ENCODE assay signal across 6 fruit fly cellular contexts in the genomic region with DNA sequence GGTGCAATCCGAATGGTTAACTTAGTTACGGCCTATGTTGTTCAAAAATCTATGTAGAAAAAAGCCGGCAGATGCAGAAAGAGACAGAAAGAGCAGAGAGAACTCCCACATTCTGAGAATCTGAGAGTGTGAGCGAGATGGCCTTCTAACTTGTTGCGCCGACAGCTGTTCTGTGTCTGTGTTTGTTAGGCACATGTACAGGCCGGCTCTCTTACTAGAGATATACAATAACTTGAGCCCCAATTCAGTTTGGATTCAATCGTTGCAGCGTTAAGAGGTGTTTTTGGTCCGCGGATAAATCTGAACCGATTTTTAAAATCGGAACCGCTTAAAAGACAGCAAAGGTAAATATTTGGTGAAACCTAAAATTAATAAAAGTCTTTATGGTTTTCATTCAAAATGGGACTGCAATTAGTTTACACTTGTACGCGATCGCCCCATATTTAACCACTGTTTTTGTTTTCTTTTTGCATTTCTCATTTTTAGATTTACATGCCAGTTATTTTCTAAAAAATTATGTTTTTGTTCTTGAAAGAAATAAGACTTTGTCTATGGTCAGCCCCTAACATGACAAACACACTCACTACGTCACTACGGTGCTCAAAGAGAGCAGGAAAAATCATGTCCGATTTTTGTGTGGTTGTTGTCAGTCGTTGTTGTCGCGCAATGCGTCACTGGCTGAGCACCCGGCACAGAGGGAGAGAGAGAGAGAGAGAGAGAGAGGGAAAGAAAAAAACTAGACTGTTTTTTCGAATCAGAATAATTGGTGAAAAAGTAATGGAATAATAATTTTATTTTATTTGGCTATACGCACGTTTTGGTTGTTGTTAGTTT.
A peak's percentile ranks its signal among the peaks of the same experiment; 100 is the strongest.
TF ChIP-seq lines count a peak whose summit lies in the region.

No protein-coding gene starts in this region.

- no peak for TF ChIP-seq CTCF in whole organism, embryonic (GFP tag; optimal IDR thresholded peaks at IDR 0.05; lab: Kevin White, UChicago)

TF ChIP-seq in whole organism, 6 proteins besides CTCF, POLR2A, EP300 and RAD21:
- peak; percentile 70 for TF ChIP-seq CG8478 (optimal IDR thresholded peaks at IDR 0.05; lab: Kevin White, UChicago)
- TF ChIP-seq pan (optimal IDR thresholded peaks at IDR 0.05; lab: Kevin White, UChicago) = no peak
- no peak for TF ChIP-seq Dll (optimal IDR thresholded peaks at IDR 0.05; lab: Kevin White, UChicago)
- TF ChIP-seq psq (optimal IDR thresholded peaks at IDR 0.05; lab: Kevin White, UChicago) = no peak
- no peak for TF ChIP-seq usp (GFP tag; optimal IDR thresholded peaks at IDR 0.05; lab: Kevin White, UChicago)
- TF ChIP-seq EcR (GFP tag; optimal IDR thresholded peaks at IDR 0.05; lab: Kevin White, UChicago) = no peak

TF ChIP-seq in whole organism, adult, 20 proteins besides CTCF, POLR2A, EP300 and RAD21:
- TF ChIP-seq tj (GFP tag; optimal IDR thresholded peaks at IDR 0.05; lab: Kevin White, UChicago) (no peak), Crg-1 (GFP tag; optimal IDR thresholded peaks at IDR 0.05; lab: Kevin White, UChicago) (no peak), bab1 (GFP tag; optimal IDR thresholded peaks at IDR 0.05; lab: Kevin White, UChicago) (no peak), CG7101 (tag; optimal IDR thresholded peaks at IDR 0.05; lab: Kevin White, UChicago) (peak; percentile 1), CG1620 (GFP tag; optimal IDR thresholded peaks at IDR 0.05; lab: Kevin White, UChicago) (no peak), kay (GFP tag; lab: Kevin White, UChicago; ENCODE audit: borderline replicate concordance) (peak; percentile 97), ovo (GFP tag; optimal IDR thresholded peaks at IDR 0.05; lab: Kevin White, UChicago) (no peak), CG7045 (GFP tag; optimal IDR thresholded peaks at IDR 0.05; lab: Kevin White, UChicago) (no peak), CG5204 (GFP tag; optimal IDR thresholded peaks at IDR 0.05; lab: Kevin White, UChicago) (no peak), Clk (GFP tag; optimal IDR thresholded peaks at IDR 0.05; lab: Kevin White, UChicago) (no peak), Mnt (GFP tag; optimal IDR thresholded peaks at IDR 0.05; lab: Kevin White, UChicago) (peak; percentile 53), CG33017 (tag; optimal IDR thresholded peaks at IDR 0.05; lab: Kevin White, UChicago) (no peak), Hr96 (GFP tag; optimal IDR thresholded peaks at IDR 0.05; lab: Kevin White, UChicago) (no peak), cic (GFP tag; optimal IDR thresholded peaks at IDR 0.05; lab: Kevin White, UChicago) (no peak)

TF ChIP-seq in whole organism, embryonic, 481 proteins besides CTCF, POLR2A, EP300 and RAD21 (continues in another document):
- TF ChIP-seq Nf-YC (tag; optimal IDR thresholded peaks at IDR 0.05; lab: Kevin White, UChicago) (peak; percentile 78), nerfin-1 (tag; optimal IDR thresholded peaks at IDR 0.05; lab: Kevin White, UChicago) (no peak), CG15011 (GFP tag; optimal IDR thresholded peaks at IDR 0.05; lab: Kevin White, UChicago) (no peak), TFAM (GFP tag; optimal IDR thresholded peaks at IDR 0.05; lab: Kevin White, UChicago) (no peak), nom (GFP tag; optimal IDR thresholded peaks at IDR 0.05; lab: Kevin White, UChicago) (no peak), fu2 (GFP tag; optimal IDR thresholded peaks at IDR 0.05; lab: Kevin White, UChicago) (no peak), Ets65A (GFP tag; lab: Kevin White, UChicago) (no peak), CG15696 (tag; optimal IDR thresholded peaks at IDR 0.05; lab: Kevin White, UChicago) (no peak), Med (GFP tag; lab: Kevin White, UChicago) (peak; percentile 70), Bgb (GFP tag; IDR thresholded peaks at IDR 0.05; lab: Robert Waterston, UW; ENCODE audit: partially characterized antibody) (peak; percentile 19; the same call in 1 of the 2 replicates), HmgZ (tag; optimal IDR thresholded peaks at IDR 0.05; lab: Kevin White, UChicago) (no peak), Dip3 (GFP tag; optimal IDR thresholded peaks at IDR 0.05; lab: Kevin White, UChicago) (no peak), ac (GFP tag; optimal IDR thresholded peaks at IDR 0.05; lab: Kevin White, UChicago) (peak; percentile 44), Tbp (GFP tag; optimal IDR thresholded peaks at IDR 0.05; lab: Kevin White, UChicago) (no peak), CG5953 (GFP tag; IDR thresholded peaks at IDR 0.05; lab: Robert Waterston, UW) (no peak), sqz (GFP tag; optimal IDR thresholded peaks at IDR 0.05; lab: Kevin White, UChicago) (peak; percentile 67), Deaf1 (tag; optimal IDR thresholded peaks at IDR 0.05; lab: Kevin White, UChicago) (no peak)

TF ChIP-seq in whole organism, prepupa, 60 proteins besides CTCF, POLR2A, EP300 and RAD21:
- no peak for TF ChIP-seq lz (GFP tag; optimal IDR thresholded peaks at IDR 0.05; lab: Kevin White, UChicago)
- TF ChIP-seq CG15336 (GFP tag; IDR thresholded peaks at IDR 0.05; lab: Robert Waterston, UW) = peak; percentile 5; the same call in 1 of the 2 replicates
- TF ChIP-seq Sox102F (GFP tag; optimal IDR thresholded peaks at IDR 0.05; lab: Kevin White, UChicago) = peak; percentile 28
- peak; percentile 70 for TF ChIP-seq svp (GFP tag; lab: Kevin White, UChicago)
- TF ChIP-seq Eip78C (GFP tag; lab: Kevin White, UChicago) = peak; percentile 28
- no peak for TF ChIP-seq spab (GFP tag; optimal IDR thresholded peaks at IDR 0.05; lab: Kevin White, UChicago)
- peak; percentile 57 for TF ChIP-seq dsx (GFP tag; optimal IDR thresholded peaks at IDR 0.05; lab: Kevin White, UChicago; ENCODE audit: poor library complexity, severe bottlenecking)
- TF ChIP-seq CG3919 (GFP tag; optimal IDR thresholded peaks at IDR 0.05; lab: Kevin White, UChicago) = peak; percentile 4

TF ChIP-seq in whole organism, pupa, 21 proteins besides CTCF, POLR2A, EP300 and RAD21:
- TF ChIP-seq CG12605 (GFP tag; IDR thresholded peaks at IDR 0.05; lab: Robert Waterston, UW) = no peak
- peak; percentile 39 for TF ChIP-seq Ets98B (GFP tag; IDR thresholded peaks at IDR 0.05; lab: Robert Waterston, UW)
- peak; percentile 59; the same call in 2 of the 3 replicates for TF ChIP-seq fd96Ca (GFP tag; IDR thresholded peaks at IDR 0.05; lab: Robert Waterston, UW)
- TF ChIP-seq EcR (GFP tag; optimal IDR thresholded peaks at IDR 0.05; lab: Kevin White, UChicago) = no peak
- TF ChIP-seq CG17806 (tag; optimal IDR thresholded peaks at IDR 0.05; lab: Kevin White, UChicago) = no peak
- no peak for TF ChIP-seq Pif1A (GFP tag; optimal IDR thresholded peaks at IDR 0.05; lab: Kevin White, UChicago)
- peak; percentile 43; the same call in 1 of the 3 replicates for TF ChIP-seq CG4496 (GFP tag; IDR thresholded peaks at IDR 0.05; lab: Robert Waterston, UW)
TF ChIP-seq in whole organism, pupa: peak in this region for 3.

TF ChIP-seq in whole organism, wandering third instar larva, 38 proteins besides CTCF, POLR2A, EP300 and RAD21:
- TF ChIP-seq CG32264 (GFP tag; optimal IDR thresholded peaks at IDR 0.05; lab: Kevin White, UChicago) (no peak), jim (GFP tag; optimal IDR thresholded peaks at IDR 0.05; lab: Kevin White, UChicago) (no peak), Jra (GFP tag; optimal IDR thresholded peaks at IDR 0.05; lab: Kevin White, UChicago) (peak; percentile 53), Dif (GFP tag; optimal IDR thresholded peaks at IDR 0.05; lab: Kevin White, UChicago; ENCODE audit: partially characterized antibody) (peak; percentile 62), Abd-B (GFP tag; optimal IDR thresholded peaks at IDR 0.05; lab: Kevin White, UChicago) (no peak), Hnf4 (GFP tag; optimal IDR thresholded peaks at IDR 0.05; lab: Kevin White, UChicago) (no peak), Dfd (GFP tag; optimal IDR thresholded peaks at IDR 0.05; lab: Kevin White, UChicago) (no peak), woc (GFP tag; optimal IDR thresholded peaks at IDR 0.05; lab: Kevin White, UChicago) (no peak), fru (GFP tag; optimal IDR thresholded peaks at IDR 0.05; lab: Kevin White, UChicago) (no peak), OdsH (GFP tag; optimal IDR thresholded peaks at IDR 0.05; lab: Kevin White, UChicago) (no peak), Hr83 (GFP tag; optimal IDR thresholded peaks at IDR 0.05; lab: Kevin White, UChicago; ENCODE audit: poor library complexity, severe bottlenecking) (peak; percentile 33), HLH106 (tag; optimal IDR thresholded peaks at IDR 0.05; lab: Kevin White, UChicago) (no peak), brk (GFP tag; optimal IDR thresholded peaks at IDR 0.05; lab: Kevin White, UChicago) (peak; percentile 40), GATAd (GFP tag; optimal IDR thresholded peaks at IDR 0.05; lab: Kevin White, UChicago) (no peak), h (GFP tag; optimal IDR thresholded peaks at IDR 0.05; lab: Kevin White, UChicago) (peak; percentile 23), dl (GFP tag; optimal IDR thresholded peaks at IDR 0.05; lab: Kevin White, UChicago; ENCODE audit: insufficient read depth in 1 of 2, partially characterized antibody in 2 of 2) (peak; percentile 28 to 61), sv (GFP tag; optimal IDR thresholded peaks at IDR 0.05; lab: Kevin White, UChicago) (no peak), Rel (GFP tag; optimal IDR thresholded peaks at IDR 0.05; lab: Kevin White, UChicago) (no peak), Rel (tag; optimal IDR thresholded peaks at IDR 0.05; lab: Kevin White, UChicago) (peak; percentile 9), dmrt93B (GFP tag; optimal IDR thresholded peaks at IDR 0.05; lab: Kevin White, UChicago) (no peak), Mio (GFP tag; optimal IDR thresholded peaks at IDR 0.05; lab: Kevin White, UChicago) (no peak), br (GFP tag; optimal IDR thresholded peaks at IDR 0.05; lab: Kevin White, UChicago) (peak; percentile 22), tai (GFP tag; optimal IDR thresholded peaks at IDR 0.05; lab: Kevin White, UChicago) (no peak), N (GFP tag; optimal IDR thresholded peaks at IDR 0.05; lab: Kevin White, UChicago) (peak; percentile 78), usp (GFP tag; optimal IDR thresholded peaks at IDR 0.05; lab: Kevin White, UChicago) (no peak), CG9705 (GFP tag; optimal IDR thresholded peaks at IDR 0.05; lab: Kevin White, UChicago) (no peak), Sp1 (GFP tag; optimal IDR thresholded peaks at IDR 0.05; lab: Kevin White, UChicago) (no peak), psq (GFP tag; optimal IDR thresholded peaks at IDR 0.05; lab: Kevin White, UChicago) (no peak), sage (GFP tag; optimal IDR thresholded peaks at IDR 0.05; lab: Kevin White, UChicago) (no peak), CrebA (GFP tag; optimal IDR thresholded peaks at IDR 0.05; lab: Kevin White, UChicago; ENCODE audit: borderline replicate concordance) (no peak)
